Worm (Caenorhabditis elegans) whole organism, young adult: ENCODE measurements around the gene F13H8.3.

ENCODE experiments used
- F23B12.7 ChIP-seq: sonication (generic microtip); optimal IDR thresholded peaks from 2 replicates; lab custom pipeline; 2017; ENCODE audit warnings: missing genetic modification characterization, mild to moderate bottlenecking, missing compliant biosample characterization, antibody characterized with exemption, moderate library complexity; ENCODE audit not compliant: insufficient read depth
- F39B2.1 ChIP-seq: fragments of 200-800 bp; sonication (Bioruptor generic); IDR thresholded peaks from 2 replicates; pipeline ENCODE4 v1.3.6; 2022; ENCODE audit warnings: missing genetic modification reagents, missing genetic modification characterization, missing compliant biosample characterization
- K11D2.4 ChIP-seq: fragments of 200-800 bp; sonication (Bioruptor generic); IDR thresholded peaks from 2 replicates; pipeline ENCODE4 v1.3.6; 2022; ENCODE audit warnings: missing genetic modification reagents, missing genetic modification characterization, missing compliant biosample characterization
- T07F8.4 ChIP-seq: sonication (generic microtip); optimal IDR thresholded peaks from 2 replicates; lab custom pipeline; 2016; ENCODE audit warnings: mild to moderate bottlenecking, missing genetic modification characterization, moderate library complexity, missing compliant biosample characterization
- Y56A3A.18 ChIP-seq: fragments of 200-800 bp; sonication (Bioruptor generic); IDR thresholded peaks from 2 replicates; pipeline ENCODE4 v1.3.6; 2022; ENCODE audit warnings: missing genetic modification reagents, missing genetic modification characterization, missing compliant biosample characterization
- aptf-2 ChIP-seq: fragments of 200-800 bp; sonication (Bioruptor generic); conservative IDR thresholded peaks from 2 replicates; pipeline ENCODE4 v1.3.6; 2022; ENCODE audit warnings: missing genetic modification reagents, missing genetic modification characterization, missing compliant biosample characterization
- aptf-3 ChIP-seq: fragments of 200-800 bp; sonication (Bioruptor generic); IDR thresholded peaks from 2 replicates; pipeline ENCODE4 v1.3.6; 2022; ENCODE audit warnings: missing genetic modification characterization, missing compliant biosample characterization
- atf-7 ChIP-seq: sonication (generic microtip); optimal IDR thresholded peaks from 2 replicates; lab custom pipeline; 2017; ENCODE audit warnings: mild to moderate bottlenecking, missing genetic modification characterization, missing compliant biosample characterization
- attf-5 ChIP-seq: fragments of 200-800 bp; sonication (Bioruptor generic); optimal IDR thresholded peaks from 2 replicates; lab custom pipeline; 2018; ENCODE audit warnings: mild to moderate bottlenecking, missing genetic modification characterization, missing compliant biosample characterization
- attf-6 ChIP-seq: fragments of 200-800 bp; sonication (Bioruptor generic); IDR thresholded peaks from 2 replicates; pipeline ENCODE4 v1.3.6; 2022; ENCODE audit warnings: missing genetic modification reagents, missing genetic modification characterization, missing compliant biosample characterization
- bed-1 ChIP-seq: fragments of 200-800 bp; sonication (Bioruptor generic); IDR thresholded peaks from 2 replicates; pipeline ENCODE4 v1.3.6; 2022; ENCODE audit warnings: missing genetic modification reagents, missing genetic modification characterization, missing compliant biosample characterization
- cebp-1 ChIP-seq, 2 experiments: fragments of 200-800 bp in 1 of 2; sonication (Bioruptor generic) in 1 of 2; sonication (generic microtip) in 1 of 2; IDR thresholded peaks in 1 of 2; optimal IDR thresholded peaks in 1 of 2; 2 replicates each; pipeline versions ENCODE4 v1.3.6 to Lab custom; 2017 to 2022; ENCODE audit warnings: missing compliant biosample characterization in 2 of 2, missing genetic modification characterization in 2 of 2, mild to moderate bottlenecking in 1 of 2, missing genetic modification reagents in 1 of 2, moderate library complexity in 1 of 2
- ceh-100 ChIP-seq: fragments of 200-800 bp; sonication (Bioruptor generic); IDR thresholded peaks from 2 replicates; pipeline ENCODE4 v1.3.6; 2022; ENCODE audit warnings: missing genetic modification reagents, missing genetic modification characterization, missing compliant biosample characterization
- dox-1 ChIP-seq: fragments of 200-800 bp; sonication (Bioruptor generic); IDR thresholded peaks from 2 replicates; pipeline ENCODE4 v1.3.6; 2022; ENCODE audit warnings: missing genetic modification reagents, missing genetic modification characterization, missing compliant biosample characterization
- egl-44 ChIP-seq: fragments of 200-800 bp; sonication (Bioruptor generic); IDR thresholded peaks from 2 replicates; pipeline ENCODE4 v1.3.6; 2022; ENCODE audit warnings: missing genetic modification reagents, missing genetic modification characterization, missing compliant biosample characterization
- ets-4 ChIP-seq: fragments of 200-800 bp; sonication (Bioruptor generic); optimal IDR thresholded peaks from 2 replicates; lab custom pipeline; 2018; ENCODE audit warnings: mild to moderate bottlenecking, missing genetic modification characterization, missing compliant biosample characterization
- hlh-26 ChIP-seq: fragments of 200-800 bp; sonication (Bioruptor generic); conservative IDR thresholded peaks from 2 replicates; pipeline ENCODE4 v1.3.6; 2022; ENCODE audit warnings: missing genetic modification reagents, missing genetic modification characterization, missing compliant biosample characterization
- hmg-1.2 ChIP-seq: fragments of 200-800 bp; sonication (Bioruptor generic); IDR thresholded peaks from 2 replicates; pipeline ENCODE4 v1.3.6; 2022; ENCODE audit warnings: missing genetic modification reagents, missing genetic modification characterization, missing compliant biosample characterization
- lag-1 ChIP-seq: fragments of 200-800 bp; sonication (Bioruptor generic); IDR thresholded peaks from 2 replicates; pipeline ENCODE4 v1.3.6; 2022; ENCODE audit warnings: missing genetic modification reagents, missing genetic modification characterization, missing compliant biosample characterization
- let-526 ChIP-seq: fragments of 200-800 bp; sonication (Bioruptor generic); IDR thresholded peaks from 2 replicates; pipeline ENCODE4 v1.3.6; 2022; ENCODE audit warnings: missing genetic modification reagents, missing genetic modification characterization, missing compliant biosample characterization
- lin-35 ChIP-seq, 3 experiments: fragments of 150-350 bp in 2 of 3; sonication (generic microtip) in 1 of 3; optimal IDR thresholded peaks; 2 replicates each; lab custom pipeline; 2014 to 2018; ENCODE audit warnings: missing biosample characterization in 3 of 3, missing genetic modification characterization in 3 of 3, missing genetic modification reagents in 3 of 3
- lin-40 ChIP-seq: sonication (generic microtip); optimal IDR thresholded peaks from 2 replicates; lab custom pipeline; 2016; ENCODE audit warnings: missing genetic modification characterization, mild to moderate bottlenecking, missing compliant biosample characterization, missing genotype, missing genetic modification reagents
- lir-1 ChIP-seq: fragments of 200-800 bp; sonication (Bioruptor generic); conservative IDR thresholded peaks from 2 replicates; pipeline ENCODE4 v1.3.6; 2022; ENCODE audit warnings: missing genetic modification reagents, missing genetic modification characterization, missing compliant biosample characterization
- madf-3 ChIP-seq: fragments of 200-800 bp; sonication (Bioruptor generic); IDR thresholded peaks from 2 replicates; pipeline ENCODE4 v1.3.6; 2022; ENCODE audit warnings: missing genetic modification reagents, missing genetic modification characterization, missing compliant biosample characterization
- mel-28 ChIP-seq: sonication (generic microtip); optimal IDR thresholded peaks from 2 replicates; lab custom pipeline; 2016; ENCODE audit warnings: borderline replicate concordance, mild to moderate bottlenecking, missing genetic modification characterization, missing compliant biosample characterization
- mxl-1 ChIP-seq: sonication (generic microtip); optimal IDR thresholded peaks from 2 replicates; lab custom pipeline; 2016; ENCODE audit warnings: missing genetic modification characterization, missing compliant biosample characterization
- nfyb-1 ChIP-seq: fragments of 200-800 bp; sonication (Bioruptor generic); IDR thresholded peaks from 2 replicates; pipeline ENCODE4 v1.3.6; 2022; ENCODE audit warnings: missing genetic modification reagents, missing genetic modification characterization, missing compliant biosample characterization
- nhr-80 ChIP-seq: sonication (generic microtip); optimal IDR thresholded peaks from 2 replicates; lab custom pipeline; 2016; ENCODE audit warnings: missing genetic modification characterization, missing compliant biosample characterization
- pbrm-1 ChIP-seq: fragments of 200-800 bp; sonication (Bioruptor generic); IDR thresholded peaks from 2 replicates; pipeline ENCODE4 v1.3.6; 2022; ENCODE audit warnings: missing genetic modification reagents, missing genetic modification characterization, missing compliant biosample characterization
- sdz-38 ChIP-seq: sonication (generic microtip); optimal IDR thresholded peaks from 2 replicates; lab custom pipeline; 2016; ENCODE audit warnings: missing genotype, missing genetic modification characterization, missing compliant biosample characterization
- snpc-4 ChIP-seq, 5 experiments: fragments of 150-350 bp in 1 of 5; sonication (generic microtip) in 4 of 5; optimal IDR thresholded peaks; 2 replicates each; lab custom pipeline; 2014 to 2018; ENCODE audit warnings: missing genetic modification characterization in 5 of 5, missing biosample characterization in 3 of 5, antibody characterized with exemption in 2 of 5, mild to moderate bottlenecking in 2 of 5, missing compliant biosample characterization in 2 of 5, missing genotype in 2 of 5, moderate library complexity in 2 of 5, missing genetic modification reagents in 1 of 5
- tbx-9 ChIP-seq: sonication (generic microtip); optimal IDR thresholded peaks from 2 replicates; lab custom pipeline; 2016; ENCODE audit warnings: borderline replicate concordance, missing genetic modification characterization, inconsistent platforms, missing compliant biosample characterization
- tlf-1 ChIP-seq: fragments of 200-800 bp; sonication (Bioruptor generic); optimal IDR thresholded peaks from 2 replicates; lab custom pipeline; 2018; ENCODE audit warnings: mild to moderate bottlenecking, missing genetic modification characterization, missing compliant biosample characterization
- unc-62 ChIP-seq: fragments of 150-350 bp; optimal IDR thresholded peaks from 2 replicates; lab custom pipeline; 2014; ENCODE audit warnings: missing biosample characterization, missing genetic modification reagents, missing genetic modification characterization
- xnd-1 ChIP-seq: sonication (generic microtip); optimal IDR thresholded peaks from 2 replicates; lab custom pipeline; 2016; ENCODE audit warnings: missing genotype, missing genetic modification reagents, missing genetic modification characterization, missing compliant biosample characterization
- ztf-18 ChIP-seq: sonication (generic microtip); optimal IDR thresholded peaks from 2 replicates; lab custom pipeline; 2016; ENCODE audit warnings: missing genotype, mild to moderate bottlenecking, missing genetic modification characterization, missing compliant biosample characterization
- ztf-28 ChIP-seq: fragments of 200-800 bp; sonication (Bioruptor generic); IDR thresholded peaks from 2 replicates; pipeline ENCODE4 v1.3.6; 2022; ENCODE audit warnings: missing genetic modification reagents, missing genetic modification characterization, missing compliant biosample characterization
- ztf-3 ChIP-seq: fragments of 200-800 bp; sonication (Bioruptor generic); optimal IDR thresholded peaks from 2 replicates; lab custom pipeline; 2018; ENCODE audit warnings: mild to moderate bottlenecking, missing genetic modification characterization, missing compliant biosample characterization

The F13H8.3 gene

DNA sequence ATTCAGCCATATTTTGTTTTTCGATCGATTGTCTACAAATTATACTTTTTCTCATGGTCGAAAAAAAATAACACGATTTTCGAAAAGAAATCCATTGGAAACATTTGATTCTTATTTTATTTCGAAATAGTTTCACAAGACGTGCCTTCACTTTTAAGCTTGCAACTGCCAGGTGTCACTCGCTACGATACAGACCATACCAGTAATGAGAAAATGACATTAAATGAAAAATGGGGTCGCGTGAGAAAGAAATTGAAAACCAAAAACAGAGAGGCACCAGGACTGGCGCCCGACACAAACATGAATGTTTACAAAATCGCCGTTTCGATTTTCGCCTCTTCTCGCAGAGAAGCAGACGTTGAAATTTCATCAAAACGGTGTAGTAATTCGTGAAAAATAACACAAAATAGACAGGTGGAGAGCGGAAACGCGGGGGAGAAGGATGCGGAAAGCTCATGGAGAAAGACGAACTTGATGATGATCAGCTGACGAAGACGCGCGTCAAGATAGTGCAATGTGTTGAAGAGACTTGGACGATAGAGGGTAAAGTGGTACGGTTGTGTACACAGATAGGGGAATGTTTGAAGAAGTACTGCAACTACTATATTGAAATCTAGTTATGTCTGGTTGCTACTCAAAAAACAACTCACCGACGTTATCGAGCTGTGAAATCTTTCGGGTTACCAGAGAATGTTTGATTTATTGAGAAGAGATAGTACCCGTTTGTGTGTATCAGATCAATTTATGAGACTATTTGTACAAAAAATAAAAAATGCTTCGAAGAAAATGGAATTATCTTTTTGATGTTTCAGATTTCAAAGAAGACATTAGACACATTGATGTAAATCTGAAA, 27.5 kb upstream of the F13H8.3 start:
- peak; percentile 14 for TF ChIP-seq F23B12.7 (tag; lab: Kevin White, UChicago)
- no peak for TF ChIP-seq K11D2.4
- TF ChIP-seq nhr-80 (tag; lab: Kevin White, UChicago), result peak; percentile 39
- no peak for TF ChIP-seq nfyb-1
- TF ChIP-seq hmg-1.2 (GFP tag; lab: Robert Waterston, UW), result peak; percentile 18; the same call in 1 of the 2 replicates
- no peak for TF ChIP-seq snpc-4 (GFP tag; optimal IDR thresholded peaks at IDR 0.05; lab: Kevin White, UChicago)
- peak in 1 of 4 experiments; percentile 20 for TF ChIP-seq snpc-4 (tag; optimal IDR thresholded peaks at IDR 0.05; lab: Kevin White, UChicago)
- peak; percentile 71; the same call in 1 of the 2 replicates for TF ChIP-seq cebp-1 (GFP tag; IDR thresholded peaks at IDR 0.05; lab: Robert Waterston, UW)
- peak; percentile 72 for TF ChIP-seq cebp-1 (tag; optimal IDR thresholded peaks at IDR 0.05; lab: Kevin White, UChicago)
- TF ChIP-seq attf-5 (GFP tag; lab: Kevin White, UChicago), result peak; percentile 15
- TF ChIP-seq ztf-28, result no peak

DNA sequence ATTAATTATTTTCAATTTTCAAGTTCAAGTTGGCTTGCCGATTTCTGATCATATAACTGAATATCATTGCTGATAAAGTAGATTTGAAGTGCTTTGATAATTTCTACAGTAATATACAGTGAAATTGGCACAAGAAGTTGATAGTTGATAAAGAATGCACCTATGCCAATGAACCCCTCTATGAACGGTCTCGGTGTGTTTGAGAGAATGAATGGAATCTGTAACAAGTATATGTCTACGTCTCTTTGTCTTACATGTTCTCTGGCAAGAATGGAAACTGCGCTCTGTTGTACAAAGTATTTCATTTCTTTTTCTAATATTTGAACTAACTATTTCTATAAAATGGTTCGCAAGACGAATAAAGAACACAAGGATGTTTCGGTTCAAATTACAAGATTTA, 22.0 kb upstream of the F13H8.3 start, which contains the start of gene T24H7.8:
Gene T24H7.8 (plus strand): TSS at position 301 of the 400 bp plus-strand sequence.
- TF ChIP-seq xnd-1 (no peak), lin-35 (GFP tag; optimal IDR thresholded peaks at IDR 0.05; lab: Kevin White, UChicago) (no peak), aptf-2 (GFP tag; lab: Robert Waterston, UW) (no peak), ztf-3 (GFP tag; lab: Kevin White, UChicago) (no peak)

DNA sequence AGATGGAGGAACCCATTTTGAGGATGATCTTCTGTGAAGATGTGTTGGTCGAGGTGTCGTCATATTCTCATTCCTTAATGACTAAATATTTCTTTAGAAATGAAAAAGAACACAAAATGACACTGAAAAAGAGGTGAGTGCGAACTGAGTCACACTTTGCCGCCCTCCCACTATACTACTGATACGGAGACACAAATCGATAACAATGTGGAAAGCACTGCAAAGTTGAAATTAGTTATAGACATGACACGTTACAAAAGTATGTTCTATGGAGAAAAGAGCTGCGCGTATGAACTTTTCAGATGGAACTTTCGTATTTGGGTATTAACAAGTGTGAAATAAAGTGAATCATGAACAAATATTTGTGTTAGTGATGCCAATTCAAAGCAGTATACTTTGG, 19.6 kb upstream of the F13H8.3 start, which contains the start of gene tat-4:
Gene tat-4 (minus strand): TSS at position 117 of the 400 bp plus-strand sequence.
- TF ChIP-seq tlf-1 (GFP tag; lab: Kevin White, UChicago) (no peak), nhr-80 (tag; lab: Kevin White, UChicago) (peak; percentile 73)

DNA sequence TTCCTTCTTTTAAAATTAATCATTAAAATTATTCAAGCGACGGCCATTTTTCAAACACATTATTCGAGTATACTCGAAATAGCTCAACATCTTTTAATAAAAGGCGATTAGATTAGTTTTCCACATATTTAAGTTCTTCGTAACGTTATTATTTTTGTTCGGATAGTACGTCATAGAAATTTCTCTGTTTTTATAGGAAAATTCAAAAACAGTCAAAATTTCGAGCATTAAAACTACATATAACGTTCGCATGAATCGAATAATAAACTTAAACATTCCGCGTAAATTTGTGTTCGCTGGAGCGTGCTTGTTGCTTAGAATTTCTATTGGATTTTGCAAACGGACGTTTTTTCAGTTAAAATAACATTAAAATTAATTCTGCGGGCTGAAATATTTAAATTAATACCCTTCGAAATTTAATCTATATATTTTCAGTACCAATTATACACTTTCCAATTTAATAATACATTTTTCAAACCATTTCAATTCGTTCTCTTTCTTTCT, 18.5 kb upstream of the F13H8.3 start, which contains the start of gene blos-4:
Gene blos-4 (plus strand): TSS at position 51 of the 504 bp plus-strand sequence.
- TF ChIP-seq mel-28 (tag; lab: Kevin White, UChicago) (no peak), bed-1 (no peak), ceh-100 (no peak), sdz-38 (tag; lab: Kevin White, UChicago) (no peak), atf-7 (tag; lab: Kevin White, UChicago) (no peak), F39B2.1 (no peak), ztf-18 (tag; lab: Kevin White, UChicago) (no peak), tbx-9 (tag; lab: Kevin White, UChicago) (no peak), T07F8.4 (tag; lab: Kevin White, UChicago) (no peak), lag-1 (no peak), attf-6 (GFP tag; lab: Robert Waterston, UW) (no peak)

- TF ChIP-seq let-526 (GFP tag; lab: Robert Waterston, UW) (no peak), nfyb-1 (no peak), hlh-26 (GFP tag; lab: Robert Waterston, UW) (no peak), egl-44 (GFP tag; lab: Robert Waterston, UW) (no peak), lin-40 (no peak), ztf-18 (tag; lab: Kevin White, UChicago) (no peak), Y56A3A.18 (no peak), madf-3 (no peak), aptf-3 (GFP tag; lab: Robert Waterston, UW) (no peak), F39B2.1 (no peak), mxl-1 (tag; lab: Kevin White, UChicago) (no peak), pbrm-1 (no peak), lir-1 (GFP tag; lab: Robert Waterston, UW) (no peak), ets-4 (GFP tag; lab: Kevin White, UChicago) (no peak), ztf-3 (GFP tag; lab: Kevin White, UChicago) (no peak), unc-62 (GFP tag; lab: Kevin White, UChicago) (no peak), dox-1 (GFP tag; lab: Robert Waterston, UW) (no peak)
Measured at ce11 chrII:6246054-6246453, 17.7 kb upstream of the F13H8.3 start, which contains the start of gene lelo-1. Gene lelo-1 (plus strand): TSS chrII:6246354.
